Fruit fly (Drosophila melanogaster) whole organism, embryonic: Measurements from ENCODE around the gene m-cup.
A peak's percentile ranks its signal among the peaks of the same experiment; 100 is the strongest.

ENCODE experiments used
- ATbp ChIP-seq: fragments of 200-800 bp; sonication (Bioruptor generic); optimal IDR thresholded peaks from 2 replicates; lab custom pipeline; 2017; ENCODE audit warnings: missing biosample characterization, mild to moderate bottlenecking, missing genetic modification characterization, missing genetic modification reagents
- Abd-B ChIP-seq: fragments of 200-800 bp; sonication (Bioruptor generic); optimal IDR thresholded peaks from 2 replicates; lab custom pipeline; 2018; ENCODE audit warnings: missing biosample characterization, mild to moderate bottlenecking, missing genetic modification characterization, moderate library complexity
- CG10431 ChIP-seq: fragments of 200-800 bp; sonication (Bioruptor generic); optimal IDR thresholded peaks from 3 replicates; lab custom pipeline; 2018; ENCODE audit warnings: missing biosample characterization, mild to moderate bottlenecking, missing genetic modification characterization
- CG12391 ChIP-seq: fragments of 200-800 bp; sonication (Bioruptor generic); optimal IDR thresholded peaks from 3 replicates; lab custom pipeline; 2018; ENCODE audit warnings: missing biosample characterization, mild to moderate bottlenecking, missing genetic modification characterization, moderate library complexity
- CG1603 ChIP-seq: fragments of 200-800 bp; sonication (Bioruptor generic); optimal IDR thresholded peaks from 2 replicates; lab custom pipeline; 2019; ENCODE audit warnings: missing biosample characterization, mild to moderate bottlenecking, missing genetic modification characterization, moderate library complexity
- CG16779 ChIP-seq: fragments of 200-800 bp; sonication (Bioruptor generic); IDR thresholded peaks from 2 replicates; pipeline ENCODE4 v1.3.6; 2022; ENCODE audit warnings: missing biosample characterization, missing genetic modification characterization
- CG18011 ChIP-seq: fragments of 200-800 bp; sonication (Bioruptor generic); optimal IDR thresholded peaks from 2 replicates; lab custom pipeline; 2017; ENCODE audit warnings: missing biosample characterization, missing genetic modification characterization, mild to moderate bottlenecking, moderate library complexity, missing genotype
- CG18599 ChIP-seq: fragments of 200-800 bp; sonication (Bioruptor generic); optimal IDR thresholded peaks from 3 replicates; lab custom pipeline; 2017; ENCODE audit warnings: missing biosample characterization, missing genetic modification characterization, mild to moderate bottlenecking, moderate library complexity, missing genetic modification reagents
- CG18619 ChIP-seq: fragments of 200-800 bp; sonication (Bioruptor generic); optimal IDR thresholded peaks from 3 replicates; lab custom pipeline; 2017; ENCODE audit warnings: missing biosample characterization, mild to moderate bottlenecking, missing genetic modification characterization
- CG30020 ChIP-seq: fragments of 200-800 bp; optimal IDR thresholded peaks from 2 replicates; lab custom pipeline; 2019; ENCODE audit warnings: missing biosample characterization, mild to moderate bottlenecking, missing genetic modification characterization, moderate library complexity
- CG31388 ChIP-seq: fragments of 200-800 bp; sonication (Bioruptor generic); optimal IDR thresholded peaks from 2 replicates; lab custom pipeline; 2016; ENCODE audit warnings: missing biosample characterization, missing genetic modification characterization
- CG32767 ChIP-seq: fragments of 200-800 bp; sonication (Bioruptor generic); IDR thresholded peaks from 2 replicates; pipeline ENCODE4 v1.3.6; 2022; ENCODE audit warnings: missing biosample characterization, missing genetic modification characterization
- CG3407 ChIP-seq: fragments of 200-800 bp; sonication (Bioruptor generic); optimal IDR thresholded peaks from 2 replicates; lab custom pipeline; 2018; ENCODE audit warnings: missing biosample characterization, mild to moderate bottlenecking, missing genetic modification characterization
- CG3838 ChIP-seq: fragments of 200-800 bp; sonication (Bioruptor generic); optimal IDR thresholded peaks from 3 replicates; lab custom pipeline; 2016; ENCODE audit warnings: missing biosample characterization, missing genetic modification characterization
- CG5953 ChIP-seq: fragments of 200-800 bp; sonication (Bioruptor generic); IDR thresholded peaks from 2 replicates; pipeline ENCODE4 v1.3.6; 2022; ENCODE audit warnings: missing biosample characterization, missing genetic modification characterization
- CG6791 ChIP-seq: fragments of 200-800 bp; sonication (Bioruptor generic); IDR thresholded peaks from 3 replicates; pipeline ENCODE4 v1.3.6; 2022; ENCODE audit warnings: missing biosample characterization, missing genetic modification characterization; ENCODE audit not compliant: partially characterized antibody
- CG7745 ChIP-seq: fragments of 200-800 bp; sonication (Bioruptor generic); optimal IDR thresholded peaks from 2 replicates; lab custom pipeline; 2018; ENCODE audit warnings: missing biosample characterization, mild to moderate bottlenecking, missing genetic modification characterization, moderate library complexity
- CG8478 ChIP-seq: fragments of >200 bp; optimal IDR thresholded peaks from 2 replicates; lab custom pipeline; 2018
- CHES-1-like ChIP-seq: fragments of 200-800 bp; sonication (Bioruptor generic); optimal IDR thresholded peaks from 2 replicates; lab custom pipeline; 2016; ENCODE audit warnings: missing biosample characterization, missing genetic modification characterization
- D ChIP-seq, 2 experiments: fragments of 200-800 bp in 1 of 2; fragments of >200 bp in 1 of 2; sonication (Bioruptor generic) in 1 of 2; optimal IDR thresholded peaks; 2 replicates in 1 of 2; 3 replicates in 1 of 2; lab custom pipeline; 2017; ENCODE audit warnings: mild to moderate bottlenecking in 1 of 2, missing biosample characterization in 1 of 2, missing genetic modification characterization in 1 of 2, missing genetic modification reagents in 1 of 2
- Dref ChIP-seq: fragments of 200-800 bp; sonication (Bioruptor generic); IDR thresholded peaks from 2 replicates; pipeline ENCODE4 v1.3.6; 2022; ENCODE audit warnings: missing biosample characterization, missing genetic modification characterization
- Hr51 ChIP-seq, 2 experiments: fragments of 200-800 bp; sonication (Bioruptor generic); optimal IDR thresholded peaks; 2 replicates in 1 of 2; 3 replicates in 1 of 2; lab custom pipeline; 2016 to 2018; ENCODE audit warnings: missing biosample characterization in 2 of 2, missing genetic modification characterization in 2 of 2, mild to moderate bottlenecking in 1 of 2, moderate library complexity in 1 of 2
- MBD-R2 ChIP-seq: fragments of 200-800 bp; sonication (Bioruptor generic); IDR thresholded peaks from 2 replicates; pipeline ENCODE4 v1.3.6; 2022; ENCODE audit warnings: missing biosample characterization, missing genetic modification characterization
- Myb ChIP-seq: fragments of 200-800 bp; sonication (Bioruptor generic); optimal IDR thresholded peaks from 2 replicates; lab custom pipeline; 2016; ENCODE audit warnings: missing biosample characterization, missing genetic modification characterization
- NC2α ChIP-seq: fragments of 200-800 bp; sonication (Bioruptor generic); optimal IDR thresholded peaks from 2 replicates; lab custom pipeline; 2016; ENCODE audit warnings: missing biosample characterization, missing genetic modification characterization
- NC2β ChIP-seq: fragments of 200-800 bp; sonication (Bioruptor generic); optimal IDR thresholded peaks from 2 replicates; lab custom pipeline; 2016; ENCODE audit warnings: missing biosample characterization, missing genetic modification characterization
- Rx ChIP-seq: fragments of 200-800 bp; sonication (Bioruptor generic); IDR thresholded peaks from 2 replicates; pipeline ENCODE4 v1.3.6; 2022; ENCODE audit warnings: missing biosample characterization, missing genetic modification characterization
- Six4 ChIP-seq: fragments of 200-800 bp; sonication (Bioruptor generic); optimal IDR thresholded peaks from 2 replicates; lab custom pipeline; 2016; ENCODE audit warnings: missing biosample characterization, missing genetic modification characterization
- Spps ChIP-seq: fragments of 200-800 bp; sonication (Bioruptor generic); optimal IDR thresholded peaks from 2 replicates; lab custom pipeline; 2018; ENCODE audit warnings: missing biosample characterization, mild to moderate bottlenecking, missing genetic modification characterization
- cato ChIP-seq: fragments of 200-800 bp; sonication (Bioruptor generic); optimal IDR thresholded peaks from 2 replicates; lab custom pipeline; 2016; ENCODE audit warnings: missing biosample characterization, missing genetic modification characterization, borderline replicate concordance
- crc ChIP-seq: fragments of 200-800 bp; sonication (Bioruptor generic); optimal IDR thresholded peaks from 2 replicates; lab custom pipeline; 2016; ENCODE audit warnings: missing biosample characterization, missing genetic modification characterization
- fd96Cb ChIP-seq: fragments of 200-800 bp; sonication (Bioruptor generic); optimal IDR thresholded peaks from 2 replicates; lab custom pipeline; 2018; ENCODE audit warnings: missing biosample characterization, mild to moderate bottlenecking, missing genetic modification characterization, moderate library complexity
- gce ChIP-seq: fragments of 200-800 bp; sonication (Bioruptor generic); IDR thresholded peaks from 3 replicates; pipeline ENCODE4 v1.3.6; 2022; ENCODE audit warnings: missing biosample characterization, missing genetic modification characterization
- gem ChIP-seq: fragments of 200-800 bp; sonication (Bioruptor generic); optimal IDR thresholded peaks from 2 replicates; lab custom pipeline; 2019; ENCODE audit warnings: missing biosample characterization, mild to moderate bottlenecking, missing genetic modification characterization, moderate library complexity
- gsb ChIP-seq: fragments of 200-800 bp; sonication (Bioruptor generic); IDR thresholded peaks from 2 replicates; pipeline ENCODE4 v1.3.6; 2022; ENCODE audit warnings: missing biosample characterization, missing genetic modification characterization
- inv ChIP-seq: fragments of 200-800 bp; sonication (Bioruptor generic); IDR thresholded peaks from 2 replicates; pipeline ENCODE4 v1.3.6; 2022; ENCODE audit warnings: missing biosample characterization, missing genetic modification characterization; ENCODE audit not compliant: partially characterized antibody
- jigr1 ChIP-seq: fragments of 200-800 bp; sonication (Bioruptor generic); IDR thresholded peaks from 3 replicates; pipeline ENCODE4 v1.3.6; 2022; ENCODE audit warnings: missing biosample characterization, missing genetic modification characterization
- nerfin-1 ChIP-seq: fragments of 200-800 bp; sonication (Bioruptor generic); optimal IDR thresholded peaks from 3 replicates; lab custom pipeline; 2019; ENCODE audit warnings: missing biosample characterization, mild to moderate bottlenecking, missing genetic modification characterization, moderate library complexity
- nom ChIP-seq: fragments of 200-800 bp; sonication (Bioruptor generic); optimal IDR thresholded peaks from 2 replicates; lab custom pipeline; 2017; ENCODE audit warnings: missing biosample characterization, missing genetic modification characterization, mild to moderate bottlenecking, moderate library complexity, missing genetic modification reagents
- odd ChIP-seq: fragments of 200-800 bp; sonication (Bioruptor generic); optimal IDR thresholded peaks from 2 replicates; lab custom pipeline; 2017; ENCODE audit warnings: missing biosample characterization, mild to moderate bottlenecking, missing genetic modification characterization
- org-1 ChIP-seq: fragments of 200-800 bp; sonication (Bioruptor generic); optimal IDR thresholded peaks from 2 replicates; lab custom pipeline; 2017; ENCODE audit warnings: missing biosample characterization, missing genetic modification characterization
- sob ChIP-seq: fragments of 200-800 bp; sonication (Bioruptor generic); IDR thresholded peaks from 2 replicates; pipeline ENCODE4 v1.3.6; 2022; ENCODE audit warnings: missing biosample characterization, missing genetic modification characterization
- sqz ChIP-seq: fragments of 200-800 bp; sonication (Bioruptor generic); optimal IDR thresholded peaks from 3 replicates; lab custom pipeline; 2018; ENCODE audit warnings: missing biosample characterization, mild to moderate bottlenecking, missing genetic modification characterization
- ssp ChIP-seq: fragments of 200-800 bp; sonication (Bioruptor generic); IDR thresholded peaks from 2 replicates; pipeline ENCODE4 v1.3.6; 2022; ENCODE audit warnings: missing biosample characterization, missing genetic modification characterization
- stwl ChIP-seq: fragments of 200-800 bp; sonication (Bioruptor generic); optimal IDR thresholded peaks from 3 replicates; lab custom pipeline; 2018; ENCODE audit warnings: missing biosample characterization, mild to moderate bottlenecking, missing genetic modification characterization, moderate library complexity
- tio ChIP-seq: fragments of 200-800 bp; sonication (Bioruptor generic); optimal IDR thresholded peaks from 2 replicates; lab custom pipeline; 2017; ENCODE audit warnings: missing biosample characterization, missing genetic modification characterization, inconsistent platforms
- tll ChIP-seq, 2 experiments: fragments of 200-800 bp in 1 of 2; fragments of >200 bp in 1 of 2; sonication (Bioruptor generic) in 1 of 2; optimal IDR thresholded peaks; 2 replicates each; lab custom pipeline; 2017 to 2019; ENCODE audit warnings: missing biosample characterization in 2 of 2, missing genetic modification characterization in 2 of 2, mild to moderate bottlenecking in 1 of 2, moderate library complexity in 1 of 2
- trh ChIP-seq: fragments of 200-800 bp; sonication (Bioruptor generic); optimal IDR thresholded peaks from 2 replicates; lab custom pipeline; 2016; ENCODE audit warnings: missing biosample characterization, missing genetic modification characterization
- wdn ChIP-seq: fragments of 200-800 bp; sonication (Bioruptor generic); IDR thresholded peaks from 2 replicates; pipeline ENCODE4 v1.3.6; 2022; ENCODE audit warnings: missing biosample characterization, missing genetic modification characterization

m-cup gene

DNA sequence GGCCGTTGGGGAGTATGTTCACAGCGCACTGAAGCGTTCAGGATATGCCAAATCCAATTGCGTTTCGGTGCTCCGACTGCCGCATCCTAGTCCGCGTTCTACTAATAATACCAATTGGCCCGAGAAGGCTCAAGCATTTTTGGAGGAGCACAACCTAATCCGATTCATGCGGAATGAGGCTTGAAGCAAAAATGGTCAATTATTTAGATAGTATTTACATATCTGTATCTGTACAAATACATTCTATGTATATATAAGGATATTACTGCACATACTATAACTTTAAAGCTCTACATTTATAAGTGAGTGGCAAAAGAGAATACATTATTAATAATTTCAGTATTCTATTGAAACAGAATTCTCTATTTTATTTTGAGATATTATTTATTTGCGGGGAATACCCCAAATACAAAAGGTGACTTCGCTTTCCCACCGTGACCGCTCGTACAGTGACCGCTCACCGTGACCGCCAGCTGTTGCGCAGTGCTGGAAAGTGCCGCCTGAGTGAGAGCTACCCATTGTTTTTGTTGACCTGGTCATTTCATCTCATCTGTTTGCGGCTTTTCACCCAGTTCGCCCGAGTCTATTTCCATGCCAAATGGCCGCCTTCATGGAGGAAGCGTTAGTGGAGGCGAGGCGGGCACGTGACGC, 2.3 kb upstream of the m-cup start, which contains the start of gene CG5292:
Gene CG5292, plus strand, starts transcription at position 486 of the 651 bp plus-strand sequence.
- TF ChIP-seq gsb (GFP tag; lab: Robert Waterston, UW), result no peak
- no peak for TF ChIP-seq wdn
- no peak for TF ChIP-seq CG18011 (GFP tag; lab: Kevin White, UChicago)
- peak; percentile 19; the same call in 1 of the 2 replicates for TF ChIP-seq inv (GFP tag; lab: Robert Waterston, UW)
- TF ChIP-seq NC2β (GFP tag; lab: Kevin White, UChicago), result peak; percentile 10
- 0 out of 2 replicates have a peak, but pooled peaks have one; percentile 28 for TF ChIP-seq CG5953 (GFP tag; lab: Robert Waterston, UW)
- TF ChIP-seq CHES-1-like, result no peak
- peak; percentile 58 for TF ChIP-seq CG12391 (tag; lab: Kevin White, UChicago)
- TF ChIP-seq cato (GFP tag; lab: Kevin White, UChicago), result no peak
- TF ChIP-seq CG3407 (GFP tag; lab: Kevin White, UChicago), result no peak
- TF ChIP-seq jigr1 (GFP tag; lab: Robert Waterston, UW), result no peak
- TF ChIP-seq nom (GFP tag; lab: Kevin White, UChicago), result no peak
- 0 out of 2 replicates have a peak, but pooled peaks have one; percentile 36 for TF ChIP-seq Dref (GFP tag; lab: Robert Waterston, UW)
- TF ChIP-seq org-1 (GFP tag; lab: Kevin White, UChicago), result no peak
- peak; percentile 59 for TF ChIP-seq CG18599 (GFP tag; lab: Kevin White, UChicago)
- TF ChIP-seq CG1603, result peak; percentile 80
- 0 out of 2 replicates have a peak, but pooled peaks have one; percentile 22 for TF ChIP-seq ssp (GFP tag; lab: Robert Waterston, UW)
- peak in 1 of 2 experiments; percentile 91 for TF ChIP-seq tll (GFP tag; optimal IDR thresholded peaks at IDR 0.05; lab: Kevin White, UChicago)
- no peak for TF ChIP-seq CG8478 (lab: Kevin White, UChicago)
- no peak for TF ChIP-seq CG16779 (GFP tag; lab: Robert Waterston, UW)
- no peak for TF ChIP-seq fd96Cb (tag; lab: Kevin White, UChicago)
- peak; percentile 77; the same call in 2 of the 3 replicates for TF ChIP-seq CG6791
- TF ChIP-seq gce (GFP tag; lab: Robert Waterston, UW), result no peak
- TF ChIP-seq NC2α (GFP tag; lab: Kevin White, UChicago), result no peak
- no peak for TF ChIP-seq Rx (GFP tag; lab: Robert Waterston, UW)
- no peak for TF ChIP-seq nerfin-1 (tag; lab: Kevin White, UChicago)
- peak; percentile 83 for TF ChIP-seq sob (GFP tag; lab: Robert Waterston, UW)
- TF ChIP-seq CG10431 (GFP tag; lab: Kevin White, UChicago), result peak; percentile 36
- peak; percentile 21 for TF ChIP-seq trh
- TF ChIP-seq CG32767, result 0 out of 2 replicates have a peak, but pooled peaks have one; percentile 19
- TF ChIP-seq D (optimal IDR thresholded peaks at IDR 0.05; lab: Kevin White, UChicago), result no peak
- peak; percentile 39 for TF ChIP-seq D (GFP tag; optimal IDR thresholded peaks at IDR 0.05; lab: Kevin White, UChicago)
- TF ChIP-seq ATbp, result peak; percentile 8
- TF ChIP-seq CG18619, result peak; percentile 23
- no peak for TF ChIP-seq CG7745 (tag; lab: Kevin White, UChicago)
- no peak for TF ChIP-seq Myb (GFP tag; lab: Kevin White, UChicago)
- no peak for TF ChIP-seq Spps
- TF ChIP-seq odd, result no peak
- TF ChIP-seq crc (GFP tag; lab: Kevin White, UChicago), result no peak
- TF ChIP-seq Six4 (GFP tag; lab: Kevin White, UChicago), result no peak
- no peak for TF ChIP-seq tio (GFP tag; lab: Kevin White, UChicago)
- TF ChIP-seq gem (tag; lab: Kevin White, UChicago), result no peak
- TF ChIP-seq Abd-B (GFP tag; lab: Kevin White, UChicago), result no peak
- no peak for TF ChIP-seq sqz
- peak; percentile 80 for TF ChIP-seq stwl
- peak; percentile 44 to 59 for TF ChIP-seq Hr51 (GFP tag; optimal IDR thresholded peaks at IDR 0.05; lab: Kevin White, UChicago)
- no peak for TF ChIP-seq CG3838 (GFP tag; lab: Kevin White, UChicago)
- no peak for TF ChIP-seq CG31388 (GFP tag; lab: Kevin White, UChicago)
- TF ChIP-seq MBD-R2, result peak; percentile 100
- no peak for TF ChIP-seq CG30020 (tag; lab: Kevin White, UChicago)
